Worm (Caenorhabditis elegans): ENCODE measurements around the gene idh-2.

ce11 chrX:11222597-11223218 is 6.9 kb downstream of the idh-2 start, which contains the start of gene C34F6.9:
- no peak for TF ChIP-seq pqm-1 (tag; optimal IDR thresholded peaks at IDR 0.05)
- TF ChIP-seq fkh-10 (GFP tag; optimal IDR thresholded peaks at IDR 0.05) = no peak
- TF ChIP-seq snpc-4 (tag; optimal IDR thresholded peaks at IDR 0.05) = no peak
- no peak for TF ChIP-seq hlh-30 (tag; optimal IDR thresholded peaks at IDR 0.05; ENCODE audit: insufficient read depth)
- no peak for TF ChIP-seq unc-130 (GFP tag; optimal IDR thresholded peaks at IDR 0.05)
- TF ChIP-seq unc-39 (tag; optimal IDR thresholded peaks at IDR 0.05) = no peak
- TF ChIP-seq hmg-1.1 (GFP tag; IDR thresholded peaks at IDR 0.05) = no peak

Measured in whole organism, L4 larva.